Worm (Caenorhabditis elegans) whole organism, mixed stage, embryonic: ENCODE measurements around the gene Y38H6C.24.
"Not testable (repeated sequence)": the region's sequence is repeated elsewhere in the genome, so short reads cannot be mapped to it uniquely, and the experiment has no call there.

Source experiments
- M03D4.4 ChIP-seq: sonication (generic microtip); optimal IDR thresholded peaks from 2 replicates; lab custom pipeline; 2017; ENCODE audit warnings: mild to moderate bottlenecking, missing genetic modification characterization, missing compliant biosample characterization
- blmp-1 ChIP-seq: fragments of 150-350 bp; optimal IDR thresholded peaks from 2 replicates; lab custom pipeline; 2014; ENCODE audit warnings: missing biosample characterization, missing genetic modification characterization
- ceh-39 ChIP-seq: fragments of 150-350 bp; optimal IDR thresholded peaks from 2 replicates; lab custom pipeline; 2014; ENCODE audit warnings: missing biosample characterization, missing genetic modification characterization
- ceh-43 ChIP-seq: fragments of 200-800 bp; sonication (Bioruptor generic); optimal IDR thresholded peaks from 2 replicates; lab custom pipeline; 2018; ENCODE audit warnings: mild to moderate bottlenecking, missing genetic modification characterization, moderate library complexity, missing compliant biosample characterization
- ceh-83 ChIP-seq: fragments of 200-800 bp; sonication (Bioruptor generic); optimal IDR thresholded peaks from 2 replicates; lab custom pipeline; 2018; ENCODE audit warnings: mild to moderate bottlenecking, missing genetic modification characterization, missing compliant biosample characterization
- ces-1 ChIP-seq: fragments of 150-350 bp; optimal IDR thresholded peaks from 2 replicates; lab custom pipeline; 2014; ENCODE audit warnings: missing biosample characterization, missing genetic modification reagents, missing genetic modification characterization
- cnd-1 ChIP-seq: fragments of 200-800 bp; sonication (Bioruptor generic); optimal IDR thresholded peaks from 2 replicates; lab custom pipeline; 2018; ENCODE audit warnings: mild to moderate bottlenecking, missing genetic modification characterization, missing compliant biosample characterization
- drap-1 ChIP-seq: fragments of 200-800 bp; sonication (Bioruptor generic); optimal IDR thresholded peaks from 3 replicates; lab custom pipeline; 2018; ENCODE audit warnings: mild to moderate bottlenecking, missing genetic modification characterization, missing compliant biosample characterization
- elt-1 ChIP-seq: sonication (generic microtip); optimal IDR thresholded peaks from 2 replicates; lab custom pipeline; 2017; ENCODE audit warnings: missing genetic modification characterization, mild to moderate bottlenecking, missing compliant biosample characterization, antibody characterized with exemption, moderate library complexity, borderline replicate concordance; ENCODE audit not compliant: insufficient read depth
- elt-3 ChIP-seq: fragments of 150-350 bp; optimal IDR thresholded peaks from 2 replicates; lab custom pipeline; 2014; ENCODE audit warnings: missing biosample characterization, missing genetic modification characterization
- flh-1 ChIP-seq: fragments of 200-800 bp; sonication (Bioruptor generic); optimal IDR thresholded peaks from 2 replicates; lab custom pipeline; 2018; ENCODE audit warnings: mild to moderate bottlenecking, missing genetic modification characterization, moderate library complexity, missing compliant biosample characterization
- ham-2 ChIP-seq: fragments of 200-800 bp; sonication (Bioruptor generic); optimal IDR thresholded peaks from 2 replicates; lab custom pipeline; 2018; ENCODE audit warnings: mild to moderate bottlenecking, missing genetic modification characterization, missing compliant biosample characterization
- lin-13 ChIP-seq: fragments of 150-350 bp; optimal IDR thresholded peaks from 2 replicates; lab custom pipeline; 2014; ENCODE audit warnings: missing biosample characterization, missing genetic modification characterization
- lsy-2 ChIP-seq: fragments of 150-350 bp; optimal IDR thresholded peaks from 2 replicates; lab custom pipeline; 2014; ENCODE audit warnings: missing biosample characterization, missing genetic modification characterization
- mab-5 ChIP-seq: fragments of 150-350 bp; optimal IDR thresholded peaks from 2 replicates; lab custom pipeline; 2014; ENCODE audit warnings: missing biosample characterization, missing genetic modification characterization
- nhr-12 ChIP-seq: fragments of 150-350 bp; optimal IDR thresholded peaks from 2 replicates; lab custom pipeline; 2014; ENCODE audit warnings: missing biosample characterization, missing genetic modification characterization
- nhr-237 ChIP-seq: fragments of 150-350 bp; optimal IDR thresholded peaks from 2 replicates; lab custom pipeline; 2014; ENCODE audit warnings: missing biosample characterization, missing genetic modification characterization
- nhr-28 ChIP-seq: fragments of 150-350 bp; optimal IDR thresholded peaks from 2 replicates; lab custom pipeline; 2014; ENCODE audit warnings: missing biosample characterization, missing genetic modification characterization
- nhr-76 ChIP-seq: sonication (generic microtip); optimal IDR thresholded peaks from 2 replicates; lab custom pipeline; 2017; ENCODE audit warnings: missing biosample characterization, missing genetic modification characterization
- pha-4 ChIP-seq: fragments of 150-350 bp; optimal IDR thresholded peaks from 2 replicates; lab custom pipeline; 2018; ENCODE audit warnings: missing biosample characterization, missing genetic modification reagents, missing genetic modification characterization
- sem-2 ChIP-seq: fragments of 200-800 bp; sonication (Bioruptor generic); optimal IDR thresholded peaks from 2 replicates; lab custom pipeline; 2018; ENCODE audit warnings: mild to moderate bottlenecking, missing genetic modification characterization, missing compliant biosample characterization
- snpc-4 ChIP-seq: fragments of 150-350 bp; optimal IDR thresholded peaks from 2 replicates; lab custom pipeline; 2014; ENCODE audit warnings: missing biosample characterization, missing genetic modification characterization
- sptf-1 ChIP-seq: sonication (generic microtip); optimal IDR thresholded peaks from 2 replicates; lab custom pipeline; 2017; ENCODE audit warnings: mild to moderate bottlenecking, missing genetic modification characterization, moderate library complexity, missing compliant biosample characterization
- tbx-8 ChIP-seq: fragments of 200-800 bp; sonication (Bioruptor generic); optimal IDR thresholded peaks from 2 replicates; lab custom pipeline; 2018; ENCODE audit warnings: mild to moderate bottlenecking, missing genetic modification characterization, moderate library complexity, missing compliant biosample characterization
- unc-62 ChIP-seq: fragments of 150-350 bp; optimal IDR thresholded peaks from 2 replicates; lab custom pipeline; 2014; ENCODE audit warnings: missing biosample characterization, missing genetic modification reagents, missing genetic modification characterization
- zip-8 ChIP-seq: fragments of 150-350 bp; optimal IDR thresholded peaks from 2 replicates; lab custom pipeline; 2014; ENCODE audit warnings: missing biosample characterization, missing genetic modification characterization
- ztf-11 ChIP-seq: fragments of 150-350 bp; optimal IDR thresholded peaks from 2 replicates; lab custom pipeline; 2014; ENCODE audit warnings: missing biosample characterization, missing genetic modification characterization

The Y38H6C.24 gene

DNA sequence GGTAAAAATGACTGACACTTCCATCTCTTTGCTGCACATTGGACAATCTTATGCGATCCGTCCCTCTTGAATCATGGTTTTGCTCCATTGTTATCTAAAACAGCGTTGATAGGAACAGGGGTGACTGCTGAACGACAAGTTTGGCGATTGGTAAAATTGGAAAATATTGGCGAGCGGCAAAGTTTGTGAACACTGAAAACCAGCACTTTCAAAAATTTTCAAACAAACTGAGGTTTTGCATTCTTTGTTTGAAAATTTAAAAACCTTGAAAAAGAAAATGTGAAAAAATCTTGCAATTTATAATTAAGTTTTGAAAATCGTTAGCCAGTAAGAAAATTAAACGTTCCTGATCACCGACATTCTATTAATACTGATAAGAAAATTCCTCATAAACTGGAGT lies 40.2 kb downstream of the Y38H6C.24 start, which contains the start of gene F26F2.3:
F26F2.3 (minus strand) TSS at position 101 of the 400 bp plus-strand sequence.
- TF ChIP-seq nhr-28 (tag; lab: Kevin White, UChicago) (no peak), ceh-43 (GFP tag; lab: Kevin White, UChicago) (no peak), tbx-8 (GFP tag; lab: Kevin White, UChicago) (no peak), elt-3 (no peak), nhr-76 (tag; lab: Kevin White, UChicago) (no peak), zip-8 (tag; lab: Kevin White, UChicago) (no peak), lsy-2 (tag; lab: Kevin White, UChicago) (no peak)

DNA sequence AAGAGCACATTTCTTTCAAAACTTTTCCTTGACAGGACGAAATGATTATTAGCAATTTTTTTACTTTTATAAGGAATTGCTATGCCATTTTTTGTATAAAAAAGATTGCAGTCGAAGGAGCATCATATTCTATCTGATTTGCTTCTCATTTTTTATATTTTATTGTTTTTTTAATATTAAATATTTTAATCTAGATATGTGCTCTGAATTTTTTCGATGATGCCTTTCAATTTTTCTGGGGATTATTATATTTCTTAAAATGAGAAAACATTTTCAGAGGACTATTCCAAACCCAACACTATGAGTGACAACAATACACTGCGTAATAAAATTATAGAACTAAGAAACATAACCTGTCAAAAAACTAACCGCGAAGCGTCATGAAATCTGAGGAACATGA lies 42.8 kb downstream of the Y38H6C.24 start, which contains the start of gene F26F2.4:
F26F2.4 (plus strand) TSS at position 301 of the 400 bp plus-strand sequence.
- not testable (repeated sequence) for TF ChIP-seq nhr-237 (tag; lab: Kevin White, UChicago); M03D4.4 (tag; lab: Kevin White, UChicago); flh-1 (GFP tag; lab: Kevin White, UChicago)

- TF ChIP-seq ceh-83 (GFP tag; lab: Kevin White, UChicago) (no peak), M03D4.4 (tag; lab: Kevin White, UChicago) (no peak), ces-1 (GFP tag; lab: Kevin White, UChicago) (no peak), drap-1 (GFP tag; lab: Kevin White, UChicago) (no peak), sptf-1 (no peak), ceh-43 (GFP tag; lab: Kevin White, UChicago) (no peak), nhr-76 (tag; lab: Kevin White, UChicago) (no peak), unc-62 (no peak), nhr-12 (tag; lab: Kevin White, UChicago) (no peak), nhr-237 (tag; lab: Kevin White, UChicago) (no peak), elt-1 (no peak), pha-4 (tag; lab: Kevin White, UChicago) (no peak), sem-2 (GFP tag; lab: Kevin White, UChicago) (no peak)
Observed at ce11 chrV:20573392-20573791, 47.2 kb downstream of the Y38H6C.24 start, which contains the start of gene F26F2.5. F26F2.5 (plus strand) TSS chrV:20573692.

DNA sequence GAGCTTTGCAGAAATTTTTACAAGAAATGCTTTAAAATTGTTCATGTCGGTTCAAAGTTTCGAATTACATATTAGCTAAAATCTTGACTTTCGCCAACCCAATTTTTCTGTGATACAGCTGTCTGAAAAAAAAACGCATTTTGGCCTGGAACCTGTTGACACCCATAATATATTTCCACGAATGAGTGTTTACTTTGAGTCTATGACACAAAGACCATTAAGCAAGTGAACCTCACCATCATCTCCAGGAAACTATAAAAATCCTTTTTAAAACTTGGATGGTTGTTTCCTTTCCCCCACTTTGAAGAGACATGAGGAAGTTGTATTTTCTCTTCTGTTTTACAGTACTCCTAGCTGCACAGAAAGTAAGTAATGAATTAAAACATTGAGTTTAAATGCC lies 48.1 kb downstream of the Y38H6C.24 start, which contains the start of gene clec-263:
clec-263 (plus strand) TSS at position 301 of the 400 bp plus-strand sequence.
- TF ChIP-seq ceh-83 (GFP tag; lab: Kevin White, UChicago) (no peak), mab-5 (tag; lab: Kevin White, UChicago) (no peak), ztf-11 (tag; lab: Kevin White, UChicago) (no peak), cnd-1 (tag; lab: Kevin White, UChicago) (no peak), drap-1 (GFP tag; lab: Kevin White, UChicago) (no peak), tbx-8 (GFP tag; lab: Kevin White, UChicago) (no peak), ham-2 (no peak), sptf-1 (no peak), snpc-4 (no peak), ceh-39 (no peak), flh-1 (GFP tag; lab: Kevin White, UChicago) (no peak), ceh-43 (GFP tag; lab: Kevin White, UChicago) (no peak), nhr-12 (tag; lab: Kevin White, UChicago) (no peak), sem-2 (GFP tag; lab: Kevin White, UChicago) (no peak), nhr-28 (tag; lab: Kevin White, UChicago) (no peak), nhr-76 (tag; lab: Kevin White, UChicago) (no peak), unc-62 (no peak)

- TF ChIP-seq cnd-1 (tag; lab: Kevin White, UChicago) = no peak
- no peak for TF ChIP-seq lin-13 (tag; lab: Kevin White, UChicago)
- TF ChIP-seq ceh-83 (GFP tag; lab: Kevin White, UChicago) = no peak
- no peak for TF ChIP-seq ztf-11 (tag; lab: Kevin White, UChicago)
- TF ChIP-seq blmp-1 = no peak
- TF ChIP-seq ces-1 (GFP tag; lab: Kevin White, UChicago) = no peak
Observed at ce11 chrV:20574872-20575271, 48.6 kb downstream of the Y38H6C.24 start.
